Worm (Caenorhabditis elegans) whole organism, L4 larva: ENCODE results near the gene clc-8.
A peak's percentile ranks its signal among the peaks of the same experiment; 100 is the strongest.

Source experiments
- F10B5.3 ChIP-seq: sonication (generic microtip); optimal IDR thresholded peaks from 2 replicates; lab custom pipeline; 2016; ENCODE audit warnings: mild to moderate bottlenecking, missing genetic modification characterization, missing compliant biosample characterization
- F26F4.8 ChIP-seq: fragments of 200-800 bp; sonication (Bioruptor generic); conservative IDR thresholded peaks from 2 replicates; pipeline ENCODE4 v1.3.6; 2022; ENCODE audit warnings: missing genetic modification characterization, missing compliant biosample characterization
- T26A8.4 ChIP-seq: fragments of 200-800 bp; sonication (Bioruptor generic); IDR thresholded peaks from 2 replicates; pipeline ENCODE4 v1.3.6; 2022; ENCODE audit warnings: missing genetic modification characterization, missing compliant biosample characterization
- Y105C5A.15 ChIP-seq: fragments of 200-800 bp; sonication (Bioruptor generic); IDR thresholded peaks from 2 replicates; pipeline ENCODE4 v1.3.6; 2022; ENCODE audit warnings: missing genetic modification characterization, missing compliant biosample characterization
- aha-1 ChIP-seq: fragments of 150-350 bp; peaks from one replicate; lab custom pipeline; 2014; ENCODE audit warnings: missing biosample characterization, missing genetic modification characterization
- aly-2 ChIP-seq: sonication (generic microtip); optimal IDR thresholded peaks from 2 replicates; lab custom pipeline; 2018; ENCODE audit warnings: missing biosample characterization, missing genetic modification characterization
- arid-1 ChIP-seq: fragments of 200-800 bp; sonication (Bioruptor generic); conservative IDR thresholded peaks from 2 replicates; pipeline ENCODE4 v1.3.6; 2022; ENCODE audit warnings: missing genetic modification reagents, missing genetic modification characterization, missing compliant biosample characterization
- attf-4 ChIP-seq: sonication (generic microtip); optimal IDR thresholded peaks from 3 replicates; lab custom pipeline; 2017; ENCODE audit warnings: missing biosample characterization, missing genetic modification characterization
- ceh-62 ChIP-seq: sonication (generic microtip); optimal IDR thresholded peaks from 2 replicates; lab custom pipeline; 2017; ENCODE audit warnings: missing biosample characterization, missing genetic modification characterization
- ceh-82 ChIP-seq: sonication (generic microtip); optimal IDR thresholded peaks from 2 replicates; lab custom pipeline; 2017; ENCODE audit warnings: missing biosample characterization, missing genetic modification characterization
- cey-2 ChIP-seq: sonication (generic microtip); optimal IDR thresholded peaks from 3 replicates; lab custom pipeline; 2017; ENCODE audit warnings: missing genetic modification characterization, mild to moderate bottlenecking, missing compliant biosample characterization, antibody characterized with exemption, borderline replicate concordance; ENCODE audit not compliant: insufficient read depth
- ctbp-1 ChIP-seq: fragments of 200-800 bp; sonication (Bioruptor generic); IDR thresholded peaks from 2 replicates; pipeline ENCODE4 v1.3.6; 2022; ENCODE audit warnings: missing genetic modification reagents, missing genetic modification characterization, missing compliant biosample characterization
- daf-16 ChIP-seq, 3 experiments: sonication (generic microtip); optimal IDR thresholded peaks; 2 replicates each; lab custom pipeline; 2016 to 2017; ENCODE audit warnings: missing genetic modification characterization in 3 of 3, missing genetic modification reagents in 3 of 3, mild to moderate bottlenecking in 2 of 3, missing compliant biosample characterization in 2 of 3, missing biosample characterization in 1 of 3, moderate library complexity in 1 of 3
- daf-19 ChIP-seq: fragments of 200-800 bp; sonication (Bioruptor generic); conservative IDR thresholded peaks from 2 replicates; pipeline ENCODE4 v1.3.6; 2022; ENCODE audit warnings: missing genetic modification characterization, missing compliant biosample characterization
- dpl-1 ChIP-seq: fragments of 150-350 bp; optimal IDR thresholded peaks from 2 replicates; lab custom pipeline; 2014; ENCODE audit warnings: missing biosample characterization, missing genetic modification reagents, missing genetic modification characterization
- gei-8 ChIP-seq: fragments of 200-800 bp; sonication (Bioruptor generic); optimal IDR thresholded peaks from 2 replicates; lab custom pipeline; 2018; ENCODE audit warnings: mild to moderate bottlenecking, missing genetic modification characterization, missing compliant biosample characterization
- lin-13 ChIP-seq: fragments of 150-350 bp; optimal IDR thresholded peaks from 2 replicates; lab custom pipeline; 2014; ENCODE audit warnings: missing biosample characterization, missing genetic modification reagents, missing genetic modification characterization
- mes-2 ChIP-seq: sonication (generic microtip); optimal IDR thresholded peaks from 2 replicates; lab custom pipeline; 2016; ENCODE audit warnings: missing genotype, mild to moderate bottlenecking, missing genetic modification characterization, missing compliant biosample characterization; ENCODE audit not compliant: poor library complexity, severe bottlenecking
- nhr-28 ChIP-seq: fragments of 150-350 bp; optimal IDR thresholded peaks from 2 replicates; lab custom pipeline; 2014; ENCODE audit warnings: missing biosample characterization, missing genetic modification characterization
- nhr-48 ChIP-seq: sonication (generic microtip); optimal IDR thresholded peaks from 2 replicates; lab custom pipeline; 2016; ENCODE audit warnings: mild to moderate bottlenecking, missing genetic modification characterization, missing compliant biosample characterization
- nhr-77 ChIP-seq: fragments of 150-350 bp; optimal IDR thresholded peaks from 2 replicates; lab custom pipeline; 2014; ENCODE audit warnings: missing biosample characterization, missing genetic modification characterization
- pqm-1 ChIP-seq: sonication (generic microtip); optimal IDR thresholded peaks from 2 replicates; lab custom pipeline; 2017; ENCODE audit warnings: missing biosample characterization, missing genetic modification characterization
- saeg-2 ChIP-seq: fragments of 200-800 bp; sonication (Bioruptor generic); IDR thresholded peaks from 2 replicates; pipeline ENCODE4 v1.3.6; 2022; ENCODE audit warnings: missing genetic modification reagents, missing genetic modification characterization, missing compliant biosample characterization
- snpc-1.2 ChIP-seq: fragments of 200-800 bp; sonication (Bioruptor generic); IDR thresholded peaks from 2 replicates; pipeline ENCODE4 v1.3.6; 2022; ENCODE audit warnings: missing genetic modification reagents, missing genetic modification characterization, missing compliant biosample characterization
- unc-130 ChIP-seq: sonication (generic microtip); optimal IDR thresholded peaks from 2 replicates; lab custom pipeline; 2016; ENCODE audit warnings: missing genetic modification reagents, missing genetic modification characterization, missing compliant biosample characterization
- unc-62 ChIP-seq, 3 experiments: fragments of 150-350 bp in 1 of 3; sonication (generic microtip); optimal IDR thresholded peaks in 2 of 3; peaks in 1 of 3; 1 replicate in 1 of 3; 2 replicates in 2 of 3; lab custom pipeline; 2014 to 2017; ENCODE audit warnings: missing biosample characterization in 3 of 3, missing genetic modification characterization in 3 of 3, missing genetic modification reagents in 3 of 3, missing genotype in 1 of 3
- vab-7 ChIP-seq: fragments of 200-800 bp; sonication (Bioruptor generic); IDR thresholded peaks from 2 replicates; pipeline ENCODE4 v1.3.6; 2022; ENCODE audit warnings: missing genetic modification reagents, missing genetic modification characterization, missing compliant biosample characterization
- zfp-3 ChIP-seq: fragments of 200-800 bp; sonication (Bioruptor generic); conservative IDR thresholded peaks from 2 replicates; pipeline ENCODE4 v1.3.6; 2022; ENCODE audit warnings: missing genetic modification reagents, missing genetic modification characterization, missing compliant biosample characterization
- ztf-11 ChIP-seq: fragments of 150-350 bp; optimal IDR thresholded peaks from 2 replicates; lab custom pipeline; 2014; ENCODE audit warnings: missing biosample characterization, missing genetic modification characterization

The clc-8 gene

ce11 chrIV:14377267-14377814, 16.6 kb upstream of the clc-8 start:
- peak; percentile 95 for TF ChIP-seq snpc-1.2 (GFP tag; lab: Robert Waterston, UW)
- no peak for TF ChIP-seq daf-19 (GFP tag; lab: Robert Waterston, UW)

- no peak for TF ChIP-seq Y105C5A.15 (GFP tag; lab: Robert Waterston, UW)
- TF ChIP-seq F10B5.3 (tag; lab: Kevin White, UChicago): no peak
- no peak for TF ChIP-seq mes-2 (tag; lab: Kevin White, UChicago)
- TF ChIP-seq saeg-2 (GFP tag; lab: Robert Waterston, UW): no peak
- TF ChIP-seq unc-62 (GFP tag; optimal IDR thresholded peaks at IDR 0.05 in 1 of 2; lab: Kevin White, UChicago): peak in 1 of 2 experiments; percentile 97
- TF ChIP-seq unc-62 (tag; optimal IDR thresholded peaks at IDR 0.05; lab: Kevin White, UChicago): no peak
- no peak for TF ChIP-seq aly-2 (tag; lab: Kevin White, UChicago)
- no peak for TF ChIP-seq gei-8 (GFP tag; lab: Kevin White, UChicago)
- TF ChIP-seq, all 104 proteins: peak for 1
Observed at ce11 chrIV:14377850-14378249, 16.1 kb upstream of the clc-8 start.

ce11 chrIV:14379191-14379590, 14.7 kb upstream of the clc-8 start:
- TF ChIP-seq attf-4 (tag; lab: Kevin White, UChicago): no peak
- TF ChIP-seq ceh-62 (tag; lab: Kevin White, UChicago): no peak
- TF ChIP-seq ceh-82: no peak
- TF ChIP-seq dpl-1 (GFP tag; lab: Kevin White, UChicago): no peak
- TF ChIP-seq daf-16 (GFP tag; optimal IDR thresholded peaks at IDR 0.05; lab: Kevin White, UChicago): no peak
- no peak for TF ChIP-seq daf-16 (tag; optimal IDR thresholded peaks at IDR 0.05; lab: Kevin White, UChicago)
- TF ChIP-seq nhr-77 (tag; lab: Kevin White, UChicago): no peak
- TF ChIP-seq zfp-3 (GFP tag; lab: Robert Waterston, UW): no peak
- no peak for TF ChIP-seq unc-130
- TF ChIP-seq lin-13: no peak
- no peak for TF ChIP-seq ctbp-1 (GFP tag; lab: Robert Waterston, UW)
- TF ChIP-seq vab-7 (GFP tag; lab: Robert Waterston, UW): no peak
- TF ChIP-seq F26F4.8 (GFP tag; lab: Robert Waterston, UW): no peak
- no peak for TF ChIP-seq cey-2 (tag; lab: Kevin White, UChicago)
- TF ChIP-seq T26A8.4 (GFP tag; lab: Robert Waterston, UW): no peak

- TF ChIP-seq pqm-1 (no peak), ztf-11 (tag; lab: Kevin White, UChicago) (no peak), F26F4.8 (GFP tag; lab: Robert Waterston, UW) (no peak), snpc-1.2 (GFP tag; lab: Robert Waterston, UW) (peak; percentile 78), saeg-2 (GFP tag; lab: Robert Waterston, UW) (no peak), aly-2 (tag; lab: Kevin White, UChicago) (no peak)
Observed at ce11 chrIV:14383474-14383873, 10.5 kb upstream of the clc-8 start, which contains the start of gene paqr-3. paqr-3 (minus strand) TSS chrIV:14383683.

- TF ChIP-seq arid-1 (GFP tag; lab: Robert Waterston, UW): no peak
- peak in 1 of 2 experiments; percentile 56 for TF ChIP-seq unc-62 (GFP tag; optimal IDR thresholded peaks at IDR 0.05 in 1 of 2; lab: Kevin White, UChicago)
- no peak for TF ChIP-seq unc-62 (tag; optimal IDR thresholded peaks at IDR 0.05; lab: Kevin White, UChicago)
Observed at ce11 chrIV:14384194-14384593, 9.7 kb upstream of the clc-8 start.

- no peak for TF ChIP-seq nhr-48 (tag; lab: Kevin White, UChicago)
- peak; percentile 14 for TF ChIP-seq aha-1 (tag; lab: Kevin White, UChicago)
- TF ChIP-seq nhr-28: peak; percentile 1
Observed at ce11 chrIV:14385140-14385539, 8.8 kb upstream of the clc-8 start.
